Fruit fly (Drosophila melanogaster): Measurements from ENCODE around the gene CG46430.

DNA sequence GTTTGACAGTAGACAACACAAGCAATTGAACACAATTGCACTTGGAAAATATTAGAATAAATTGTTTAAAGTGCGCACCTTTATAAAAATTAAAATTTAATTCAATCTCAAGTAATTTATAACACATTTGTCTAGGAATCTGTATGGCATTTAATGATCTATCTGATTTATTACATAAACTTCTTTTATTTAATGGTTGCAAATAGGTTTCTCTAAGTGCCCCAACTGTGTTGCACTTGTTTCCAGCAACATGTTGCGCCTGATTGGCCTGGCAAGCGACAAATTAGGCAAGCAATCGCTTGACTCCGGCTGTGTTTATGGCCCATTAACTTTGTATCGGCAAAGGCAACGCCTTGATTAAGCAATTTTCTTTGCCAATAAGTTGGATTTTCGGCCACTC is 37.8 kb upstream of the CG46430 start:
- TF ChIP-seq CG17806 (tag; optimal IDR thresholded peaks at IDR 0.05): no peak
- no peak for TF ChIP-seq CG9948 (tag; optimal IDR thresholded peaks at IDR 0.05)
- TF ChIP-seq Snoo (tag; optimal IDR thresholded peaks at IDR 0.05): no peak
- no peak for TF ChIP-seq CG8301 (tag; optimal IDR thresholded peaks at IDR 0.05)
- TF ChIP-seq CG13204 (GFP tag; optimal IDR thresholded peaks at IDR 0.05): no peak
- TF ChIP-seq CG8159 (tag; optimal IDR thresholded peaks at IDR 0.05): no peak
- peak; percentile 37 for TF ChIP-seq Ets98B (GFP tag; IDR thresholded peaks at IDR 0.05)
- TF ChIP-seq CG10348 (GFP tag; IDR thresholded peaks at IDR 0.05): no peak
- TF ChIP-seq CG32121 (GFP tag; IDR thresholded peaks at IDR 0.05): peak; percentile 46; the same call in 1 of the 2 replicates
- no peak for TF ChIP-seq Pif1A (GFP tag; optimal IDR thresholded peaks at IDR 0.05)
- TF ChIP-seq CG34367 (tag; optimal IDR thresholded peaks at IDR 0.05): no peak
- TF ChIP-seq fd96Ca (GFP tag; IDR thresholded peaks at IDR 0.05): no peak

Measured in whole organism, pupa.